Worm (Caenorhabditis elegans) whole organism, dauer: Measurements from ENCODE around the gene Y54G11A.4.

Source experiments
- unc-62 ChIP-seq: sonication (generic microtip); optimal IDR thresholded peaks from 2 replicates; lab custom pipeline; 2017; ENCODE audit warnings: missing biosample characterization, missing genetic modification reagents, missing genetic modification characterization

Y54G11A.4 gene

DNA sequence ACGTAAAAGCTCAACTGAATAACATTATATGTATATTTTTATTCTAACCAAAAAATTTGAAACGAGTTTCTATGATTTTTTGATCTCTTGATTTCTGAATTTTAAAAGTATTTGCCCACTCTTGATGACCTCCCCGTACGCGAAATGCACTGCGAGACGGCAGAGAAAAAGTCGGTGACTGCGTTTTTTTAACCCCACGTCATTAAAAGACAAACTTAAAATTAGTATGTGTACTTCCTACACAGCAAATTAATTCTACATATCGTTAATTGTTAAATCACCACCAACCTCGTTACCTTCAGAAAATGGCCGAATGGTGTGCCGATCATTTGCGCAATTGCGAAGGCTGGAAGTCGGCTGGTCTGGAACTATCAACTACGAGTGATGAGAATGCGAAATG, at the start of gene Y54G11A.4:
Y54G11A.4 (plus strand) TSS at position 301 of the 400 bp plus-strand sequence.
- TF ChIP-seq unc-62 (GFP tag; lab: Kevin White, UChicago): no peak

DNA sequence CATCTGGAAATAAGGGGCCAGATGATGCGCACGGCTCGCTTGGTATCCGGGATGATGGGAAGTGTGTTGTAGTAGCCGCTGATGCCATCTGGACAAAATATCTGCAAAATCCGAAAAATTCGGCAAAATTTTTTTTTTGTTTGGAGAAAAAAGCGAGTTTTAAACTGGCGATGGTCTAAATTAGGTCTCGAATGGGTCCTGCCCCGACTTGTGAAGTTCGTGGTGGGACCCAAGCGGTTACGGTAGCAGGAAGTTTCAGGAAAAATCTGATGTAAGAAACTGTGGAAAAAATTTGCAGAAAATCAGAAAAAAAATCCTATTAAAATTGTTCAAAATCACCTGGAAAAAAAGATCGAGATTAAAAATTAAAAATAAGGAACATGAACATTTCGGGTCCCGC, 49.1 kb upstream of the Y54G11A.4 start, which contains the start of gene jmjd-2:
jmjd-2 (minus strand) TSS at position 101 of the 400 bp plus-strand sequence.
- no peak for TF ChIP-seq unc-62 (GFP tag; lab: Kevin White, UChicago)

DNA sequence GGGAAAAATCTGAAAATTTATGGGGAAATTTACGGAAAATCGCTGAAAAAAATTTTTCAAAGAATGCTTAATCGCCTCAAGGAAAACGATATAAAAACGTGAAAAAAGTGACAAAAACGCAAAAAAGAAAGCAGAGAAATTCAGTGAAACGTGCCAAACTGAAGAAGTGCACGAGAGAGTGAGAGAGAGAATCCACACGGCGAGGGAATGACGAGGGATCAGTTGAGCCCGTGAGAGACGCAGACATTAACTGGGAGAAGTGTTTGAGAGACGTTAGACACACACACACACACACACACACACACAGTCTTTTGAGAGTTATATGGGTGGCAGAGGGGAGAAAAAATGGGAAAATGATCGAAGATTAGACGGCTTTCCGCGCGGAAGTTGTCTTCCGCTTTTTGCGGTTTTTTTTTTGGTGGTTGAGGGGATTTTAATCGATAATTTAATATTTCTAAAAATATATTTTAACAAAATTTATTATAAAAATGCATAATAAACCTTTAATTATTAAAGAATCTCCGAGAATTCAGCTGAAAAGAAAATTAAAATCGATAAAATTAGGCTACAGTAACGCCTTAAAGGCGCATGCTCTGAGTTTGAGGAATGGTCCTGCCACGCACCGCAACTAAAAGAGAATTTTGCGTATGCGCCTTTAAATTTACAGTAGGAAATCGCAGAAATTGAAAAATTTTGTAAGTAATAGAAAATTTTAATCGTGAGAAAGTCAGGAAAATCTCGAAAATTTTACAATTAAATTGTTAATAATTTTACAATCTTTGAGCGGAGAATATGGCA, 48.0 kb upstream of the Y54G11A.4 start:
- TF ChIP-seq unc-62 (GFP tag; lab: Kevin White, UChicago): no peak

DNA sequence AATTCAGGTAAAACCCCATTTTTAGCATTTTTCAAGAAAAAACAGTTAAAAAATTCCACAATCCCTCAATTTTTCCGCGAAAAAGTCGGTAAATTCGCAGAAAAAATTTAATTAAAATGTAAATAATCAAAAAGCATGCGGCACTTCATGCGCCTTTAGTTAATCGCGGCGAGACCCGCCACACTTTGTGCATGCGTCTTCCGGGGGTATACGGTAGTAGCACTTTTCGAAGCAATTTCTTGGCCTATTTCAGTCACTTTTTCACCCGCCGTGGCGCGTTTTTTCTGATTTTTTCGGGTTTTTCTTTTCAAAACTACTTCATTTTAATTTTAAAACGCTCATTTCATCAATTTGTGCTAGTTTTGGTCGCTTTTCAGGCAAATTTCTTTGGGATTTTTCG, 45.4 kb upstream of the Y54G11A.4 start:
- no peak for TF ChIP-seq unc-62 (GFP tag; lab: Kevin White, UChicago)

DNA sequence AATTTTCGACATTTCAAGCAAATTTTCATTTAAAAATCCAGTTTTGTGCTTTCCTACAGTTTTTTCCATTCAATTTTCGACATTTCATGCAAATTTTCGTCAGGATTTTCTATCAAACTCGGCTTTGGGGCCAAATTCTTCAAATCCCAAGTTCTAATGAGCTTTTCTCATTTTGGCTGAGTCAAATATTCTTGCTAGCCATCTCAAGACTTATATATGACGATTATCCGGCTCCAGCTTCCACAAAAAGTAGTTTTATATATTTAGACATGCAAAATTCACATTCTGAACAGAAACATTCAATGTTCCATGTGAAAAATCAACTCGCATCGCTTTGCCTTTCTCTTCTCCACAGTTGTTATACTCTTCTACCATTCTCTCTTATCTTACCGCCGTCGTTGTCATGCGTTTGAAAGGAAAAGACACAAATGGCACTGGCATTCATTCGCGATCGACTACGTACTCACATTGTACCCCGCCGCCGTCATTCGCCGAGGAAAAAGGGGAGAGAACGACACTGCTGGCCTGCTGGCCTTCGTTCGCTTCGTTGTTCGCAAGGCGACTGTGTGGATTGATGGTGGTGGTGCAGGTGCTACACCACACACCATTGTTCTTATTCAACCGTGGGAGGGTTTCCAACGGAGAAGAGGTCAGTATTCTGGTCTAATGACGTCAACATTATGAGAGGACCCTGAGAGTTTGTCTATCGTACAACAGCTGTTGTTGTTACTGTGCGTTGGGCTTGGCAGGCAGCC, 44.7 kb upstream of the Y54G11A.4 start:
- no peak for TF ChIP-seq unc-62 (GFP tag; lab: Kevin White, UChicago)

DNA sequence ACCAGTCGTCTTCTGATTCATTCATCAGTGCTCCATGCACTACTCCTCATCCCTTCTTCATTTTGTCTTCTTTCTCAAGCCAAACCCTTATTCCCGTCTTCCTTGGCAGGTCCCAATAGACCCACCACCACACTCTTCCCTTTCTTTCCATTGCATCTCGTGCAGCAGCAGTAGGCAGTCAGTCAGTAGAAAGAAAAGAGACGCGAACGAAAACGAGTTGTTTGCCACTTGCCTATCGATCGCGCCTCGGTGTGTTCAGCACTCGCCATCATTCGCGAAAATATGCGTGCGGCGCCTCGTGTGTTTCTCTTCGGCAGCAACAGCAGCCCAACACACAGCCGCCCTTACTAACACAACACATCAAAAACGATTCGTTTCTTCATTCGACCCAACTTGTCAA, 43.1 kb upstream of the Y54G11A.4 start:
- no peak for TF ChIP-seq unc-62 (GFP tag; lab: Kevin White, UChicago)

DNA sequence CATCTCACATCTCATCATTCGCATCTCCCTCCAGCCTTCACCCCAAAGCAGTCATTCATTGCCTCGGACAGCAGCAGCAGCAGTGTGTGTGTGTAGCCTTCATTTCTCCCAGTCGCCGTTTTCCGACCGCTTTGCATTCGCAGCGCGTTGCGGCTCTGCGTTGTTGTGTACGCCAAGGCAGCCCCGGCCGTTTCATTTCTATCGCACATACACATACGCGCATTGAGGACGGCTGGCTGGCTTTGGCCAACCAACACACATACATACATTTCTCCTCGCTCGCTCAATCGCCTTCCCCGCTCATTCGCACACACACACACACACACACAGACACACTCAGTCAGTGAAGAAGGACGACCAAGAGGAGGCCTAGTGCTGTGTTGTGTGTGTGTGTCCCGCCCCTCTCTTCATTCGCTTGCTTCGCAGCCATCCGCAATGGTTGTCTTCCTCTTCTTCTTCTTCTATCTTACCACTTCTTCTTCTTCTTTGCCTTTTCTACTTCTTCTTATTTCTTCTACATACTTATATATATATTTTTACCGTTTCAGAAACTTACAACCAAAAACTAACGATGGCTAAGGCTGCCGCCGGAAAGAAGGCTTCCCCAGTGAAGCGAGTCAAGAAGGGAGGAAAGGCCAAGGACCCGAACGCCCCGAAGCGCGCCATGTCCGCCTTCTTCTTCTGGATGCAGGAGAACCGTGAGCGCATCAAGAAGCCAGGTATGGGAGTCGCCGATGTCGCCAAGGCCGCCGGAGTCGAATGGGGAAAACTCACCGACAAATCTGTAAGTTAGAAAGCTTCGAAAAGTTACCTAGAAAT, 42.3 kb upstream of the Y54G11A.4 start, which contains the start of gene hmg-1.1:
hmg-1.1 (plus strand) TSS at position 549 of the 819 bp plus-strand sequence.
- no peak for TF ChIP-seq unc-62 (GFP tag; lab: Kevin White, UChicago)

DNA sequence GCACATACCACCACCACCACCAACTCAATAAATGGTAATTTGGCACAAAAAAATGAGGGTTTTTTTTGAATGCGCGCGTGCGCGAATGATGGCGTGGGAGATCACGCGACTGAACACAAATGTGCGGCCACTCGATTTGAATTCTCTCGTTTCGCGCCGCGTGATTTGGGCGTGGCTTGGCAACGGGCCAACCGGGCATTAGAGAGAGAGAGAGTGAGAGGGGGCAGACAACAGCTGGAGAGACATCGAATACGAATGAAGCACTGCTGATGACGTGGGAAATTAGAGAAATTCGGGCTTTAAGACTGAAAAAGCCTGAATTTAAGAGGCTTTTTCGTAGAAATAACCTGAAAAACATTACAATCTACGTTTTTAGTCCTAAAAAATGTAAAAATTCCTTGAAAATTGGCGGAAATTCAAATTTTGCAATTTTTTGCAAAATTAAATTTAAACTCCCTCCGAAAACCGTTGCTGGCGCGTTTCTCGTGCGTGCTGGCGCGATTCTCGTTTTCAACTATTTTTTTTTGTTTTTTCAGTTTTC, 41.1 kb upstream of the Y54G11A.4 start:
- TF ChIP-seq unc-62 (GFP tag; lab: Kevin White, UChicago): no peak

DNA sequence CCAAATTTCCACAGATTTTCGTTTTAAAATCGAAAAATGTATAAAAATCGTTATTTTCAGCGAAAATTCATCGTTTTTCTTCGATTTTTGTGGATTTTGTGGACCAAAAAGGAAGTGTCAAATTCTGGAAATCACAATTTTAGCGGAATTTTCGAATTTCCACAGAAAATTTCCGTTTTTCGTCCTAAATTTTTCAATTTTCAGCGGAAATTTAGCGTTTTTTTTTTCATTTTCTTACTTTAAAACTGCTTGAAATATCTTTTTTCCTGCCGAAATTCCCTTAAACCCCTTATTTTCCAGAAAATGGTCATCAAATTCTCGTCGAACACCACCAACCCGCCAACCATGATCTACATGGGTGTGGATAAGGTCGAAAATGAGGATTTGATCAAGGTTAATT, 40.6 kb upstream of the Y54G11A.4 start, which contains the start of gene Y54G11A.2:
Y54G11A.2 (plus strand) TSS at position 301 of the 400 bp plus-strand sequence.
- no peak for TF ChIP-seq unc-62 (GFP tag; lab: Kevin White, UChicago)

DNA sequence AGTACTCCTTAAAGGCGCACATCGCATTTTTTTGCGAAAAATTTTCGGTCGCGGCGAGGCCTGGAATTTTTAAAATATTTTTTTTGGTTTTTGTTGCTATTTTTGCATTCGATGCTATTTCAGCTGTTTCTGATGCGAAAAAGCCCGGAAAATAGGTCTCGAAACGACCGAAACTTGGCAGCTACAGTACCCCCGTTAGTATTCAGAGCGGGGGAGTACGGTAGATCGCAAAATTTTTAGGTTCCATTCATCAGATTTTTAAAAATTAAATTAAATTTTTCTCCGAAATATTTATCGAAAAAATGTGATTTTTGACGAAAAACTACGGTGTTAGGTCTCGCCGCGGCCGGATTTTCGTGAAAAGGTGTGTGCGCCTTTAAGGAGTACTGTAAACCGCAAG, 36.8 kb upstream of the Y54G11A.4 start:
- no peak for TF ChIP-seq unc-62 (GFP tag; lab: Kevin White, UChicago)

DNA sequence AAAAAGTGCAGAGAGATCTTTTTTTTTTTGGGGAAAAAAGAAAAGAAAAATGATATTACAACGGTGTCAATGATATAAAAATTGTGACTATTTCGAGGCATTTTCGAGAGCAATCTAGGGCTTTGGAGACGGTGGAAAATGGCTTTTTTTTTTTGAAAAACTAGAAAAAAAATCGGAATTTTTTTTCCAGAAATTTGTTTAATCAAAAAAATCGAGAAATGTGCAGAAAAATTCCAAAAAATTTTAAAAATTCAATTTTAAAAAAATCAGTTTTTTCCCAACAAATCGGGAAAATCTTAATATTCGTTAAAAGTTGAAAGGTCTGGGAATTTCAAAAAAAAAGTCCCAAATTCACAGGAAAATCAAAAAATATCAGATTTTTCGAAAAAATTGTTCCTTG, 35.8 kb upstream of the Y54G11A.4 start, which contains the start of gene Y54G11A.19:
Y54G11A.19 (minus strand) TSS at position 101 of the 400 bp plus-strand sequence.
- TF ChIP-seq unc-62 (GFP tag; lab: Kevin White, UChicago): no peak

DNA sequence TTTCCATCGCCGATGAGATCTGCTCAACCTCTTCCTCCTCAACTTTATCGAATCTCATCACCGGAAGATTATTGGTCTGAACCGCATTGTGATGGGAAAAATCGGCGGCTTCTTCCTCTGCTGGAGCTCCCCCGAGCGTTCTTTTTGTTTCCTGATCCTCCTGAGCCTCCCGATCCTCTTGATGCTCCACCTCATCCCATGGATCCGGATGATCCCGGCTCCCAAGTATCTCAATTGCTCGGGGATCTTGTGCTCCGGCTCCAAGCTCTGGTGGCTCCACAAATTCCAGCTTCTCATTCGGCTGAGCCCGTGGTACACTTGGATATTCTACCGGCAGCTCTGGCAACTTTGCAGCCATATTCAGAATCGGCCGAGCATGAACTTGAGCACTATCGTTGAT, 34.7 kb upstream of the Y54G11A.4 start:
- TF ChIP-seq unc-62 (GFP tag; lab: Kevin White, UChicago): no peak

DNA sequence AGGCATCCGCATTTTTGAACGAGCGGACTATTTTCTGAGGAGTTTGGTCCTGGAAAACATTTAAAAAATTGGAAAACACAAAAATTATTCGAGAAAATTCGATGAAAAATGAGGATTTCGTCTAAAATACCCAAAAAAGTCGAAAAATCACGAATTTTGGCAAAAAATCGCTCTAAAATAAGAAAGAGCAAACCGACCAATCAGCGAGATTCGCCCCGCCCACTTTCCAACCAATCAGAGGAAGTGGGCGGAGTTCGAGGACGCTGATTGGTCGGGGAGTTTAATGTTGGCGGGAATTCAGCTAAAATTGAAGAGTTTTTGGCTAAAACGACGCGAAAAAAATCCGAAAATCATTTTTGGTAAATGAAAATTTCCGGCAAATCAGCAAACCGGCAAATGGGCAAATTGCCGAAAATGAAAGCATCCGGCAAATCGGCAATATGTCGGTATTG, 23.5 kb upstream of the Y54G11A.4 start, which contains the start of gene Y54G11A.1:
Y54G11A.1 (minus strand) TSS at position 51 of the 452 bp plus-strand sequence.
- TF ChIP-seq unc-62 (GFP tag; lab: Kevin White, UChicago): no peak

DNA sequence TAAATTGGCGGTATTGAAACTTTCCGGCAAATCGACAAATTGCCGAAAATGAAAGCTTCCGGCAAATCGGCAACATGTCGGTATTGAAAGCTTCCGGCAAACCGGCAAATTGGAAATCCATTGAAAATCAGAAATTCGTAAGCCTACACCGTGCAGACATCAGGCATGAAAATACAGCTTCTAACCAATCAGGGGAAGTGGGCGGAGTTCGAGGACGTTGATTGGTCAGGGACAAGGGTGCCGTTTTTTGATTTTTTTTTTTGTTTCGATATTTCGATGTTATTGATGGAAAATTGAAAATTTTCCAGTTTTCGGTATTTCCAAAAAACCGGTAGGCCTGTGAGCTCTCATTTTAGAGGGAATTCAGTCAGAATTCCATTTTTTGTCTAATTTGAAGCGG, 22.8 kb upstream of the Y54G11A.4 start:
- TF ChIP-seq unc-62 (GFP tag; lab: Kevin White, UChicago): no peak

DNA sequence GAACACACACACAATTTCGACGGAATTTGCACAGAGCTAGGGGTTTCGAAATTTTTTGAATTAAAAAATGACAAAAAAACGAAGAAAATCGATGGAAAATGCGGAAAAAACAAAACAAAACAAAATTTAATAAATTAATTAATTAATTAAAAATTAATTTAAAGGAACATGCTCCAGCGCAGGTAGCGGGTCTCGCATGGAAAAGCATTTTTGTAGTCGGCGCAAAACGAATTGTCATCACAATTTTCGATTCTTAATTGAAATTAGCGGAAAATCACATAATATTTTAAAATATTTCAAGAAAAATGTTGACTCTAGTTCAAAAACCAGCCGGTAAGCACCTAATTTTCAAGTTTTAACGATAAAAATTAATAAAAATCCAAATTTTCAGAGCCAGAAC, 16.2 kb upstream of the Y54G11A.4 start, which contains the start of gene Y54G11A.3:
Y54G11A.3 (plus strand) TSS at position 213 of the 400 bp plus-strand sequence.
- TF ChIP-seq unc-62 (GFP tag; lab: Kevin White, UChicago): no peak
